Fruit fly (Drosophila melanogaster): ENCODE data around the gene kumpel.

Gene kumpel

dm6 chr3R:25884301-25884700 is 22.5 kb upstream of the kumpel start (continued):
- TF ChIP-seq Hmx (GFP tag; optimal IDR thresholded peaks at IDR 0.05) (peak; percentile 23), sr (GFP tag; IDR thresholded peaks at IDR 0.05) (no peak), dmrt99B (tag; optimal IDR thresholded peaks at IDR 0.05) (peak; percentile 83), salm (tag; optimal IDR thresholded peaks at IDR 0.05) (peak; percentile 17), TFAM (GFP tag; optimal IDR thresholded peaks at IDR 0.05) (no peak), Abd-B (GFP tag; optimal IDR thresholded peaks at IDR 0.05) (no peak), scrt (GFP tag; optimal IDR thresholded peaks at IDR 0.05) (peak; percentile 10), Poxn (GFP tag; IDR thresholded peaks at IDR 0.05) (no peak), CG10209 (GFP tag; optimal IDR thresholded peaks at IDR 0.05) (peak; percentile 44), CG18619 (GFP tag; optimal IDR thresholded peaks at IDR 0.05) (peak; percentile 32), phol (tag; optimal IDR thresholded peaks at IDR 0.05) (peak; percentile 86), Six4 (GFP tag; optimal IDR thresholded peaks at IDR 0.05) (peak; percentile 55), lilli (GFP tag; optimal IDR thresholded peaks at IDR 0.05) (peak; percentile 3), nom (GFP tag; optimal IDR thresholded peaks at IDR 0.05) (no peak), CG10959 (GFP tag; IDR thresholded peaks at IDR 0.05) (peak; percentile 39; the same call in 1 of the 2 replicates), GATAe (GFP tag; conservative IDR thresholded peaks at IDR 0.05) (no peak), CG13624 (GFP tag; optimal IDR thresholded peaks at IDR 0.05) (no peak), repo (GFP tag; optimal IDR thresholded peaks at IDR 0.05) (no peak), NC2α (GFP tag; optimal IDR thresholded peaks at IDR 0.05) (no peak), vfl (GFP tag; optimal IDR thresholded peaks at IDR 0.05) (no peak), Bteb2 (GFP tag; optimal IDR thresholded peaks at IDR 0.05) (peak; percentile 44), hkb (optimal IDR thresholded peaks at IDR 0.05) (no peak), hkb (GFP tag; IDR thresholded peaks at IDR 0.05) (peak; percentile 52; the same call in 1 of the 2 replicates), jing (GFP tag; optimal IDR thresholded peaks at IDR 0.05) (no peak), Ada2b (GFP tag; IDR thresholded peaks at IDR 0.05) (peak; percentile 55), CG42726 (GFP tag; IDR thresholded peaks at IDR 0.05; ENCODE audit: partially characterized antibody) (no peak), CG8388 (GFP tag; optimal IDR thresholded peaks at IDR 0.05) (peak; percentile 91), CG4707 (GFP tag; optimal IDR thresholded peaks at IDR 0.05) (peak; percentile 4), CG8924 (tag; optimal IDR thresholded peaks at IDR 0.05) (peak; percentile 80), croc (GFP tag; conservative IDR thresholded peaks at IDR 0.05) (peak; percentile 61), sens (GFP tag) (peak; percentile 93), Mes4 (GFP tag; optimal IDR thresholded peaks at IDR 0.05) (no peak), ap (GFP tag; IDR thresholded peaks at IDR 0.05) (peak; percentile 54; the same call in 1 of the 2 replicates), Atf6 (GFP tag; IDR thresholded peaks at IDR 0.05) (no peak; the same call in 1 of the 2 replicates), CG5180 (GFP tag; optimal IDR thresholded peaks at IDR 0.05) (no peak), Deaf1 (tag; optimal IDR thresholded peaks at IDR 0.05) (peak; percentile 38), ara (GFP tag; IDR thresholded peaks at IDR 0.05) (peak; percentile 44; the same call in 1 of the 2 replicates), CG3407 (GFP tag; optimal IDR thresholded peaks at IDR 0.05) (peak; percentile 59), bab2 (GFP tag; optimal IDR thresholded peaks at IDR 0.05) (peak; percentile 1), CG18476 (GFP tag; optimal IDR thresholded peaks at IDR 0.05) (peak; percentile 34), E2f1 (GFP tag; IDR thresholded peaks at IDR 0.05) (peak; percentile 38; the same call in 1 of the 2 replicates), CG6683 (GFP tag; optimal IDR thresholded peaks at IDR 0.05) (no peak), CG9215 (GFP tag; IDR thresholded peaks at IDR 0.05) (no peak), chif (GFP tag; optimal IDR thresholded peaks at IDR 0.05) (peak in 1 of 2 experiments; percentile 33), CG7786 (GFP tag; optimal IDR thresholded peaks at IDR 0.05) (no peak), CG34224 (GFP tag; IDR thresholded peaks at IDR 0.05; ENCODE audit: partially characterized antibody) (no peak), CG32772 (GFP tag; IDR thresholded peaks at IDR 0.05) (peak; percentile 47; the same call in 1 of the 2 replicates), Hr3 (GFP tag; optimal IDR thresholded peaks at IDR 0.05) (peak; percentile 68), CG11696 (GFP tag; IDR thresholded peaks at IDR 0.05) (0 out of 2 replicates have a peak, but pooled peaks have one; percentile 6), odd (GFP tag; optimal IDR thresholded peaks at IDR 0.05) (peak; percentile 31), sima (GFP tag; optimal IDR thresholded peaks at IDR 0.05) (no peak)

Measured in whole organism, embryonic.